Worm (Caenorhabditis elegans) whole organism, late embryonic: ENCODE measurements around the gene srh-85.

Experiments
- K02D7.2 ChIP-seq: sonication (generic microtip); optimal IDR thresholded peaks from 2 replicates; lab custom pipeline; 2017; ENCODE audit warnings: mild to moderate bottlenecking, missing genetic modification characterization, missing compliant biosample characterization
- ama-1 ChIP-seq: fragments of 150-350 bp; optimal IDR thresholded peaks from 2 replicates; lab custom pipeline; 2014
- ceh-2 ChIP-seq: sonication (generic microtip); optimal IDR thresholded peaks from 2 replicates; lab custom pipeline; 2016; ENCODE audit warnings: missing genotype, missing genetic modification characterization, missing compliant biosample characterization
- ets-4 ChIP-seq: sonication (generic microtip); optimal IDR thresholded peaks from 2 replicates; lab custom pipeline; 2016; ENCODE audit warnings: missing genetic modification characterization, missing compliant biosample characterization
- tbx-7 ChIP-seq: sonication (generic microtip); optimal IDR thresholded peaks from 2 replicates; lab custom pipeline; 2016; ENCODE audit warnings: missing genotype, missing genetic modification characterization, missing compliant biosample characterization

DNA sequence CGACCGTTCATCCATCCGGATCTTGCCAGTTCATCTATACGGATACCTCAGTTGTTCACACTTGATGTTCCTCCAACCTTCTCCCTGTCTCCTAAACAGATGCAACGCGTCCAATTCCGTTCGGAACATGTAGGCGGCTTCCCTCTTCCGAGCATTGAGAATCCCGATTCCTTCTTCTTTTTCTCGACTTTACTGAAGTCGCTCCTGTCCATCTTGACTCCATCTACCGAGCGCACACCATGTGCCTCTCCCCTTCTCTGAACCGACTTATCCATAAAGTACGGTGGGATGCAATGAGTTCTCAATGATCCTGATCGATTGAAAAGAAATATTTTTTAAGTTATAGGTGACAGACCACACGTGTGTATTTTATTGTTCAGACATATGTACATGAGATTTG lies 4.8 kb upstream of the srh-85 start:
- TF ChIP-seq ceh-2 (no peak), tbx-7 (tag; lab: Kevin White, UChicago) (no peak), ama-1 (lab: Kevin White, UChicago) (no peak), K02D7.2 (tag; lab: Kevin White, UChicago) (no peak), ets-4 (tag; lab: Kevin White, UChicago) (no peak)
